Fruit fly (Drosophila melanogaster): ENCODE results near the gene CG7139.

The CG7139 gene

DNA sequence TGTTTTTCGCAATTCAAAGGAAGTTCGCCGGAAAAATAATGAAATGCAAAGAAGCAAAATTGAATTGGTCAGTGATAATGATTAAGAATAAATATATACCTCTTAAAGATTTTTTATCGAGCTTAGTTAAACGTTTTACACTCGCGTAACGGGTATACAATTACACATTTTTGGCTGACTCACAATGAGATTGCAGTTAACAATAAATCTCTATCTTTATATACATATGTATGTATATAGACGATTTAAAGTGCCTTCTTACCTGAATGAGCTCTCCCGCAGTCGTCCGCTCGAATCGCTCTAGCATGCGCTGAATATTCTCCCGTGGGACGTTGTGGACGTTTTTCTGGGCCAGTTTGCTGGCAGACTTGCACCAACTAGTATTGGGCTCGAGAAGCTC is 1.1 kb downstream of the CG7139 start:
- TF ChIP-seq CG3032 (tag; optimal IDR thresholded peaks at IDR 0.05), result no peak
- no peak for TF ChIP-seq Smox (GFP tag; optimal IDR thresholded peaks at IDR 0.05)
- TF ChIP-seq CG11294 (GFP tag; IDR thresholded peaks at IDR 0.05), result no peak
- TF ChIP-seq salr (GFP tag; optimal IDR thresholded peaks at IDR 0.05), result no peak
- TF ChIP-seq CG10631 (GFP tag; optimal IDR thresholded peaks at IDR 0.05), result no peak
- TF ChIP-seq spab (GFP tag; optimal IDR thresholded peaks at IDR 0.05), result no peak
- TF ChIP-seq eg (GFP tag; IDR thresholded peaks at IDR 0.05), result no peak
- no peak for TF ChIP-seq CG32006 (GFP tag; optimal IDR thresholded peaks at IDR 0.05)
- TF ChIP-seq CG10669 (GFP tag; optimal IDR thresholded peaks at IDR 0.05), result no peak
- no peak for TF ChIP-seq Ets96B (tag; optimal IDR thresholded peaks at IDR 0.05)
- no peak for TF ChIP-seq CG6276 (GFP tag; optimal IDR thresholded peaks at IDR 0.05)
- no peak for TF ChIP-seq Eip75B (GFP tag; optimal IDR thresholded peaks at IDR 0.05)
- TF ChIP-seq achi (GFP tag; optimal IDR thresholded peaks at IDR 0.05), result no peak
- TF ChIP-seq CG16779 (tag; optimal IDR thresholded peaks at IDR 0.05), result no peak
- no peak for TF ChIP-seq svp (GFP tag)
- no peak for TF ChIP-seq vri (GFP tag; optimal IDR thresholded peaks at IDR 0.05)

- TF ChIP-seq achi (GFP tag; optimal IDR thresholded peaks at IDR 0.05), result peak; percentile 95
- TF ChIP-seq CG8319 (GFP tag; optimal IDR thresholded peaks at IDR 0.05), result peak; percentile 18
- no peak for TF ChIP-seq Sox102F (GFP tag; optimal IDR thresholded peaks at IDR 0.05)
- peak; percentile 35 for TF ChIP-seq dsx (GFP tag; optimal IDR thresholded peaks at IDR 0.05; ENCODE audit: poor library complexity, severe bottlenecking)
- peak; percentile 47 for TF ChIP-seq svp (GFP tag)
- TF ChIP-seq fkh (GFP tag; optimal IDR thresholded peaks at IDR 0.05), result peak; percentile 81
- peak; percentile 42 for TF ChIP-seq Sox14 (GFP tag; optimal IDR thresholded peaks at IDR 0.05)
- TF ChIP-seq Ets96B (tag; optimal IDR thresholded peaks at IDR 0.05), result no peak
These were observed 6.0 kb downstream of the CG7139 start, which contains the start of gene CG14561 for dm6 chr3L:22065694-22066093. Gene CG14561 (plus strand): TSS chr3L:22065907.

DNA sequence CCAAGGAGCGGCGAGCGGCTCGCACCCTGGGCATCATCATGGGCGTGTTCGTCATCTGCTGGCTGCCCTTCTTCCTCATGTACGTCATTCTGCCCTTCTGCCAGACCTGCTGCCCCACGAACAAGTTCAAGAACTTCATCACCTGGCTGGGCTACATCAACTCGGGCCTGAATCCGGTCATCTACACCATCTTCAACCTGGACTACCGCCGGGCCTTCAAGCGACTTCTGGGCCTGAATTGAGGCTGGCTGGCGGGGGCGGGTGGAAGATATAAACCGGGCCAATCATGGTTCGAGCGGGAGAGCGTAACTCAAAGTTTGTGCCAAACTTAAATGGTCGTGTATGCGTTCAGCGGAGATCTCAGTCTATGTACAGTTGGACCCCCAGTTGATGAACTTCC is 7.8 kb downstream of the CG7139 start:
- no peak for TF ChIP-seq CG10669 (GFP tag; optimal IDR thresholded peaks at IDR 0.05)
- peak; percentile 16 for TF ChIP-seq CG1621 (tag; optimal IDR thresholded peaks at IDR 0.05)
- no peak for TF ChIP-seq CG11902 (GFP tag; optimal IDR thresholded peaks at IDR 0.05)
- TF ChIP-seq Met (GFP tag; optimal IDR thresholded peaks at IDR 0.05), result no peak

DNA sequence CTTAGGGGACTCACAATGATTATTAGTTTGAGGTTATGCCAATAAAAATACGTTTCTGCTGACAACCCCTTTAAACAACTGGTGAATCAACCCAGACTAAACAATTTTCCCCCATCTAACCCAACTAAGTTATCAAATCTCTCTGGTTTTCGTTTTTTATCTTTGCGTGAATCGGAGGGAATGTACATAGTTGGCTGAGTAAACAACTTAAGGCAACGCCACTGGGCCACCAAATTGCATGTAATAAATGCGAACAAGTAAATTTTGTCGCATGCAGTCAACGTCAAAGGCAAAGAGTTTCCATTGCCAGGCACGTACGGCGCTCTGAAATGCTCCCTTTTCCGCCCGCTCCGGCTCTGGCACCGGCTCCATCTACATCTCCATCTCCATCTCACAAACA is 18.3 kb downstream of the CG7139 start:
- TF ChIP-seq Hr39 (GFP tag; optimal IDR thresholded peaks at IDR 0.05), result no peak
- peak; percentile 50 for TF ChIP-seq fkh (GFP tag; optimal IDR thresholded peaks at IDR 0.05)

- TF ChIP-seq CG15336 (GFP tag; IDR thresholded peaks at IDR 0.05) (no peak), CG11762 (GFP tag; optimal IDR thresholded peaks at IDR 0.05; ENCODE audit: insufficient read depth) (no peak), CG32006 (GFP tag; optimal IDR thresholded peaks at IDR 0.05) (no peak), acj6 (GFP tag; optimal IDR thresholded peaks at IDR 0.05) (no peak)
These were observed 20.5 kb downstream of the CG7139 start for dm6 chr3L:22051152-22051551.

DNA sequence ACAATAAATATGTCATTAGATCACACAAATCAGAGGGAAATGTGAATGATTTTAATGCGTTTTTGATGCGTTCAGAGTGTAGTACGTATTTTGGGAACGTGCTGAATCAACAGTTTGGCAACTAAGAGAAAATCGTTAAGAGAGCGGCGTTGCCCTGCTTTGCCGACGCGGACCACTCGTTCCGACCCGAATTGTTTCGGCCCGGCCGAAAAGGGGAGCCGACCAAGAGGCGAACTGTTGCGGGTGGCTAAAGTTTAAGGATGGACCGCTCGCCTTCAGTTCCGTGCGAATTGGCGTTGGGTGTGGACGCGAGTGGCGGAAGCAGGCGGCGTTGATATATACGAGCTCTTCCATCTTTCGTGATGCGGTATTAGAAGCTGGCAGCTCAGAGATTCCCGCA is 36.9 kb downstream of the CG7139 start, which contains the start of gene Oct-TyrR:
TSS of gene Oct-TyrR (plus strand) at position 287 of the 400 bp plus-strand sequence.
- no peak for TF ChIP-seq Hr4 (GFP tag; optimal IDR thresholded peaks at IDR 0.05)
- no peak for TF ChIP-seq topi (GFP tag; optimal IDR thresholded peaks at IDR 0.05)
- TF ChIP-seq Smox (GFP tag; optimal IDR thresholded peaks at IDR 0.05), result no peak
- no peak for TF ChIP-seq CG4318 (GFP tag; optimal IDR thresholded peaks at IDR 0.05)
- TF ChIP-seq dac (GFP tag; optimal IDR thresholded peaks at IDR 0.05), result no peak

Measured in whole organism, prepupa.